Worm (Caenorhabditis elegans) whole organism, L4 larva: Measurements from ENCODE around the gene saeg-1.
A peak's percentile ranks its signal among the peaks of the same experiment; 100 is the strongest.

Source experiments
- F44E2.7 ChIP-seq: fragments of 200-800 bp; sonication (Bioruptor generic); IDR thresholded peaks from 2 replicates; pipeline ENCODE4 v2.1.2; 2022; ENCODE audit warnings: missing genetic modification characterization, missing compliant biosample characterization
- nhr-11 ChIP-seq: fragments of 150-350 bp; optimal IDR thresholded peaks from 2 replicates; lab custom pipeline; 2014; ENCODE audit warnings: missing biosample characterization, missing genetic modification characterization
- nhr-77 ChIP-seq: fragments of 150-350 bp; optimal IDR thresholded peaks from 2 replicates; lab custom pipeline; 2014; ENCODE audit warnings: missing biosample characterization, missing genetic modification characterization
- pqm-1 ChIP-seq: sonication (generic microtip); optimal IDR thresholded peaks from 2 replicates; lab custom pipeline; 2017; ENCODE audit warnings: missing biosample characterization, missing genetic modification characterization
- spr-3 ChIP-seq: fragments of 200-800 bp; sonication (Bioruptor generic); optimal IDR thresholded peaks from 2 replicates; lab custom pipeline; 2018; ENCODE audit warnings: mild to moderate bottlenecking, missing genetic modification characterization, missing compliant biosample characterization
- unc-62 ChIP-seq, 3 experiments: fragments of 150-350 bp in 1 of 3; sonication (generic microtip); optimal IDR thresholded peaks in 2 of 3; peaks in 1 of 3; 1 replicate in 1 of 3; 2 replicates in 2 of 3; lab custom pipeline; 2014 to 2017; ENCODE audit warnings: missing biosample characterization in 3 of 3, missing genetic modification characterization in 3 of 3, missing genetic modification reagents in 3 of 3, missing genotype in 1 of 3

DNA sequence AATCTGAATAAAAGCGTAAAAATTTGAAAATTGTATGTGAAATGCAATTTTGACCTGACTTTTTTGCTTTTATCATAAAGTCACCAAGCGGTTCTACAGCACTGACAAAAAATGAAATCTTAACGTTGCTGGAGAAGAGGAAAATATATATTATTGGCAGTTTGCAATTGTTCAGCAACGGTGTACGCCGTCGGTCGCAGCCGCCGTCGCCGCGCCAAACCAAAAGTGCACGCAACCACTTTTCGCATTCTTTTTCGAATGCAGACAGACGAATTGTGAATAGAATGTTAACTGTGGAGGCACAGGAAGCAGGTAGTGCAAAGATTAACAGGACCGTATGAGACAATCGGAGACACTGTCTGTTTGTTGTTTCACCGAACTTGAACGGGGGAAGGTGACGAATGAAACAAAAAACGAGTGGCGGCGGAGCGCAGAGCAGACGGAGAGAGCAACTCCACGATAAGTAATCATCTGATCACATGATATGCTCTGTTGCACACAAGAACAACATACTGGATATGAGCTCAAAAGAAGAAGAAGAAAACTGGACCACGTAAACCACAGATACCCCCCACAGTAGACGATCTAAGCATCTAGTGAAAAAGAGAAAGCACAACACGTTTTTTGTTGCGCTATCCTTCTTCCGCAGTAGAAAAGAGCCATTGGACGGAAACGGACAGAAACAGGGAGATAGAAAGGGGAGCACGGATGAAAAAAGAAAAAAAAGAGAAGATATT, 8.4 kb downstream of the saeg-1 start:
- no peak for TF ChIP-seq pqm-1 (tag; lab: Kevin White, UChicago)
- TF ChIP-seq spr-3 (GFP tag; lab: Kevin White, UChicago), result no peak
- no peak for TF ChIP-seq nhr-77 (tag; lab: Kevin White, UChicago)
- TF ChIP-seq unc-62 (GFP tag; optimal IDR thresholded peaks at IDR 0.05 in 1 of 2; lab: Kevin White, UChicago), result peak in 1 of 2 experiments; percentile 64
- no peak for TF ChIP-seq unc-62 (tag; optimal IDR thresholded peaks at IDR 0.05; lab: Kevin White, UChicago)
- no peak for TF ChIP-seq F44E2.7 (GFP tag; lab: Robert Waterston, UW)
- peak; percentile 72 for TF ChIP-seq nhr-11
